Worm (Caenorhabditis elegans): ENCODE measurements around the gene him-14.

- no peak for TF ChIP-seq klf-2 (GFP tag; conservative IDR thresholded peaks at IDR 0.05)
- TF ChIP-seq ztf-23 (GFP tag; IDR thresholded peaks at IDR 0.05): no peak
- TF ChIP-seq ref-1 (GFP tag; conservative IDR thresholded peaks at IDR 0.05): no peak
- no peak for TF ChIP-seq tab-1 (GFP tag; IDR thresholded peaks at IDR 0.05)
Observed at ce11 chrII:7072315-7072589, 2.5 kb upstream of the him-14 start, which contains the start of gene kars-1.

All from whole organism, midembryonic.